Fruit fly (Drosophila melanogaster) whole organism: Measurements from ENCODE around the gene rod.

Experiments used
- EcR ChIP-seq, 2 experiments: fragments of >200 bp; optimal IDR thresholded peaks; 2 replicates each; lab custom pipeline; 2017; ENCODE audit warnings: missing biosample characterization in 2 of 2, missing genetic modification characterization in 2 of 2, missing genetic modification reagents in 2 of 2
- psq ChIP-seq: fragments of >200 bp; optimal IDR thresholded peaks from 2 replicates; lab custom pipeline; 2017
- usp ChIP-seq: fragments of >200 bp; optimal IDR thresholded peaks from 2 replicates; lab custom pipeline; 2017; ENCODE audit warnings: missing biosample characterization, missing genetic modification characterization, mixed read lengths

- TF ChIP-seq EcR (GFP tag; optimal IDR thresholded peaks at IDR 0.05; lab: Kevin White, UChicago): no peak
- no peak for TF ChIP-seq usp (GFP tag; lab: Kevin White, UChicago)
- no peak for TF ChIP-seq psq (lab: Kevin White, UChicago)
Observed at dm6 chr3R:31558720-31559280, 22.0 kb upstream of the rod start.
